Worm (Caenorhabditis elegans): ENCODE measurements around the gene mam-3.

Gene mam-3

ce11 chrIV:13458237-13458636 is 13.1 kb upstream of the mam-3 start:
- TF ChIP-seq zfh-2 (GFP tag; conservative IDR thresholded peaks at IDR 0.05) (peak; percentile 69), repo-1 (tag; optimal IDR thresholded peaks at IDR 0.05) (no peak), snpc-3.4 (tag; optimal IDR thresholded peaks at IDR 0.05) (no peak)

- TF ChIP-seq efl-1 (GFP tag; optimal IDR thresholded peaks at IDR 0.05) (no peak), let-607 (tag; optimal IDR thresholded peaks at IDR 0.05) (no peak), D2030.7 (GFP tag; IDR thresholded peaks at IDR 0.05) (0 out of 2 replicates have a peak, but pooled peaks have one; percentile 30), attf-6 (GFP tag; IDR thresholded peaks at IDR 0.05) (peak; percentile 33; the same call in 1 of the 2 replicates), ztf-26 (tag; optimal IDR thresholded peaks at IDR 0.05) (no peak), cebp-2 (GFP tag; IDR thresholded peaks at IDR 0.05) (0 out of 2 replicates have a peak, but pooled peaks have one; percentile 69), unc-130 (GFP tag; optimal IDR thresholded peaks at IDR 0.05) (no peak), madf-6 (GFP tag; IDR thresholded peaks at IDR 0.05) (peak; percentile 51; the same call in 1 of the 2 replicates), ceh-40 (GFP tag; IDR thresholded peaks at IDR 0.05) (0 out of 2 replicates have a peak, but pooled peaks have one; percentile 44), gei-17 (GFP tag; optimal IDR thresholded peaks at IDR 0.05) (no peak)
Measured at ce11 chrIV:13456893-13457292, 11.7 kb upstream of the mam-3 start.

- TF ChIP-seq cebp-2 (GFP tag; IDR thresholded peaks at IDR 0.05) (peak; percentile 91), Y95B8A.8 (GFP tag; IDR thresholded peaks at IDR 0.05) (0 out of 2 replicates have a peak, but pooled peaks have one; percentile 12), ztf-25 (GFP tag; IDR thresholded peaks at IDR 0.05) (0 out of 2 replicates have a peak, but pooled peaks have one; percentile 44)
Measured at ce11 chrIV:13456138-13456537, 11.0 kb upstream of the mam-3 start.

DNA sequence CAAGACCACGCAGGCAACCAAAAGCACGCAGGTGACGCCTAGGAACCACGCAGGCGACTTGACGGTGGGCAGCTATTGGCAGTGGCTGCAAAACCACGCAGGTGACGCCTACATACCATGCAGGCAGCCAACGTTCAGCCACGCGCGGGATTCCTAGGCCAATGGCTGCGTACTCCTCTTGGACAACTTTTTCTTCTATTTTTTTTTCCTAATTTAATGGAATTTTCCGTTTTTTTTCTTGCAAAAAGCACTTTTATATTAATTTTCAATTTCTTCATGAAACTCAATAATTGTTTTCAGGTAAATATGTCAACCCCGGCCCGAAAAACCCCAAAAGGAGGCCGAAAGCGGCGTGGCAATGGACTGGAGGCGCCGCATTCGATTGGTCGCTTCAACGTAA is 10.0 kb upstream of the mam-3 start, which contains the start of gene Y38H8A.7:
Gene Y38H8A.7 (plus strand): TSS at position 301 of the 400 bp plus-strand sequence.
- TF ChIP-seq dox-1 (GFP tag; IDR thresholded peaks at IDR 0.05) (peak; percentile 42; the same call in 1 of the 2 replicates), egrh-3 (GFP tag; IDR thresholded peaks at IDR 0.05) (peak; percentile 25; the same call in 1 of the 2 replicates)

DNA sequence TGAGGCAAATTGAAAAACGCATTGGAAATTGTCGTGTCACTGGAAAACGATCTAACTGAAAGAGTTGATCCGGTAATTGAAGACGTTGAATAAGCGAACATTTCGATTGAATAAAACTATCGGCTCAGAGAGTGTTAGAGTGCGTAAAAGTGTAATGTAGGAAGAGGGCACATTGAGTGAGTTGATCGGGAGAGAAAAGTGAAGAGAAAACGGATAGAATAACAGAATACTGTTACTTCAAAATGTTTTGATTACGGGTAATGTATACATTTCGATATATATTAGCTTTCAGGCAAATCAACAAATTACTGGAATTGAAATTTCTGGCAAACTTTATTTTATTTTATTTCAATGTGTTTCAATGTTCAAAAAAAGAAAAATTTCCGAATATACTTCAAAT is 9.5 kb upstream of the mam-3 start, which contains the start of gene uso-1:
Gene uso-1 (minus strand): TSS at position 101 of the 400 bp plus-strand sequence.
- no peak for TF ChIP-seq ztf-26 (tag; optimal IDR thresholded peaks at IDR 0.05)
- no peak for TF ChIP-seq Y53G8AR.9 (GFP tag; conservative IDR thresholded peaks at IDR 0.05)
- no peak for TF ChIP-seq rec-8 (tag; optimal IDR thresholded peaks at IDR 0.05)
- TF ChIP-seq Y79H2A.3 (GFP tag; conservative IDR thresholded peaks at IDR 0.05) = no peak
- no peak for TF ChIP-seq ztf-6 (GFP tag; IDR thresholded peaks at IDR 0.05)
- no peak for TF ChIP-seq madf-8 (GFP tag; conservative IDR thresholded peaks at IDR 0.05)

- TF ChIP-seq mcd-1 (GFP tag; IDR thresholded peaks at IDR 0.05) = peak; percentile 88
- TF ChIP-seq let-607 (tag; optimal IDR thresholded peaks at IDR 0.05) = peak; percentile 75 to 93
- no peak for TF ChIP-seq madf-10 (tag; optimal IDR thresholded peaks at IDR 0.05)
- peak; percentile 18 for TF ChIP-seq ztf-18 (tag; optimal IDR thresholded peaks at IDR 0.05)
- no peak for TF ChIP-seq snpc-4 (GFP tag; optimal IDR thresholded peaks at IDR 0.05)
- TF ChIP-seq snpc-4 (tag; optimal IDR thresholded peaks at IDR 0.05) = peak in 1 of 4 experiments; percentile 39
- TF ChIP-seq cebp-2 (GFP tag; IDR thresholded peaks at IDR 0.05) = no peak
- TF ChIP-seq lin-54 (GFP tag; optimal IDR thresholded peaks at IDR 0.05) = no peak
Measured at ce11 chrIV:13453509-13453908, 8.3 kb upstream of the mam-3 start.

Measured in whole organism, young adult.